Fruit fly (Drosophila melanogaster): ENCODE data around the gene Diap1.

Gene Diap1

dm6 chr3L:16043045-16043781 is 7.6 kb downstream of the Diap1 start (continued):
- TF ChIP-seq CG17359 (tag; optimal IDR thresholded peaks at IDR 0.05) (peak; percentile 41), pan (optimal IDR thresholded peaks at IDR 0.05) (no peak), pan (GFP tag; optimal IDR thresholded peaks at IDR 0.05 in 1 of 2, IDR thresholded peaks at IDR 0.05 in 1 of 2) (peak in 1 of 2 experiments; percentile 31), bigmax (GFP tag; optimal IDR thresholded peaks at IDR 0.05) (no peak), trem (tag; optimal IDR thresholded peaks at IDR 0.05) (peak; percentile 51), MBD-R2 (GFP tag; IDR thresholded peaks at IDR 0.05) (no peak), CG11504 (tag; optimal IDR thresholded peaks at IDR 0.05) (peak; percentile 71), CG9437 (GFP tag; optimal IDR thresholded peaks at IDR 0.05) (peak; percentile 9), CG34422 (GFP tag; IDR thresholded peaks at IDR 0.05) (0 out of 3 replicates have a peak, but pooled peaks have one; percentile 30), row (GFP tag; IDR thresholded peaks at IDR 0.05) (peak; percentile 71), CG2199 (GFP tag; IDR thresholded peaks at IDR 0.05) (peak; percentile 8; the same call in 1 of the 3 replicates), Tbp (GFP tag; optimal IDR thresholded peaks at IDR 0.05) (no peak), CG17829 (tag; optimal IDR thresholded peaks at IDR 0.05) (peak; percentile 68), fd96Cb (tag; optimal IDR thresholded peaks at IDR 0.05) (peak; percentile 68), Sox102F (GFP tag; optimal IDR thresholded peaks at IDR 0.05) (peak; percentile 49), CG17186 (GFP tag; optimal IDR thresholded peaks at IDR 0.05) (no peak), sens (GFP tag) (peak; percentile 62), rib (GFP tag; IDR thresholded peaks at IDR 0.05) (peak; percentile 24; the same call in 1 of the 2 replicates), CG15073 (GFP tag; optimal IDR thresholded peaks at IDR 0.05) (no peak), CG1647 (GFP tag; optimal IDR thresholded peaks at IDR 0.05) (no peak), Med (GFP tag) (peak; percentile 54), pzg (GFP tag; optimal IDR thresholded peaks at IDR 0.05) (no peak), cg (GFP tag; optimal IDR thresholded peaks at IDR 0.05) (peak; percentile 72), Fer2 (tag; optimal IDR thresholded peaks at IDR 0.05) (no peak), Bdp1 (GFP tag; optimal IDR thresholded peaks at IDR 0.05) (no peak), CG3065 (GFP tag; optimal IDR thresholded peaks at IDR 0.05) (peak; percentile 27), vfl (GFP tag; optimal IDR thresholded peaks at IDR 0.05) (no peak), CG33213 (GFP tag; optimal IDR thresholded peaks at IDR 0.05) (no peak), chinmo (GFP tag; IDR thresholded peaks at IDR 0.05; ENCODE audit: partially characterized antibody) (0 out of 4 replicates have a peak, but pooled peaks have one; percentile 46), dpn (GFP tag; optimal IDR thresholded peaks at IDR 0.05) (peak in 1 of 2 experiments; percentile 21), tgo (GFP tag; IDR thresholded peaks at IDR 0.05) (0 out of 3 replicates have a peak, but pooled peaks have one; percentile 21), dysf (GFP tag; IDR thresholded peaks at IDR 0.05) (peak; percentile 53; the same call in 1 of the 3 replicates), ind (GFP tag; optimal IDR thresholded peaks at IDR 0.05) (no peak), CG2202 (tag; optimal IDR thresholded peaks at IDR 0.05) (peak; percentile 36), Rfx (GFP tag; IDR thresholded peaks at IDR 0.05) (peak; percentile 35; the same call in 1 of the 2 replicates), CG13624 (GFP tag; optimal IDR thresholded peaks at IDR 0.05) (no peak), phol (tag; optimal IDR thresholded peaks at IDR 0.05) (peak; percentile 54), esg (GFP tag; conservative IDR thresholded peaks at IDR 0.05) (peak; percentile 20; the same call in 1 of the 2 replicates), nerfin-1 (tag; optimal IDR thresholded peaks at IDR 0.05) (peak; percentile 29), CkIIα-i1 (GFP tag; IDR thresholded peaks at IDR 0.05) (no peak), luna (GFP tag; optimal IDR thresholded peaks at IDR 0.05) (no peak), CG12155 (GFP tag; optimal IDR thresholded peaks at IDR 0.05) (no peak), CG5180 (GFP tag; optimal IDR thresholded peaks at IDR 0.05) (peak; percentile 10), CG10209 (GFP tag; optimal IDR thresholded peaks at IDR 0.05) (peak; percentile 50), CG4404 (GFP tag; IDR thresholded peaks at IDR 0.05) (peak; percentile 39; the same call in 1 of the 2 replicates), NfI (GFP tag; optimal IDR thresholded peaks at IDR 0.05) (peak; percentile 3), CG6689 (GFP tag; IDR thresholded peaks at IDR 0.05) (peak; percentile 74), CG13775 (GFP tag; optimal IDR thresholded peaks at IDR 0.05) (peak; percentile 40), dmrt99B (tag; optimal IDR thresholded peaks at IDR 0.05) (peak; percentile 61)
